Worm (Caenorhabditis elegans): ENCODE measurements around the gene C15H11.1.

C15H11.1 gene

ce11 chrV:14380242-14380641 is 13.4 kb upstream of the C15H11.1 start:
- TF ChIP-seq dve-1 (tag; optimal IDR thresholded peaks at IDR 0.05), result no peak
- TF ChIP-seq ceh-34 (tag; optimal IDR thresholded peaks at IDR 0.05), result no peak

ce11 chrV:14391830-14392229 is 1.8 kb upstream of the C15H11.1 start, which contains the start of gene C15H11.10:
TSS of gene C15H11.10 (plus strand) at chrV:14392130.
- TF ChIP-seq ceh-6 (GFP tag; optimal IDR thresholded peaks at IDR 0.05) (no peak), sox-4 (tag; optimal IDR thresholded peaks at IDR 0.05) (no peak), npax-4 (tag; optimal IDR thresholded peaks at IDR 0.05) (no peak), ceh-24 (tag; optimal IDR thresholded peaks at IDR 0.05) (no peak), ceh-30 (tag; optimal IDR thresholded peaks at IDR 0.05) (no peak)

DNA sequence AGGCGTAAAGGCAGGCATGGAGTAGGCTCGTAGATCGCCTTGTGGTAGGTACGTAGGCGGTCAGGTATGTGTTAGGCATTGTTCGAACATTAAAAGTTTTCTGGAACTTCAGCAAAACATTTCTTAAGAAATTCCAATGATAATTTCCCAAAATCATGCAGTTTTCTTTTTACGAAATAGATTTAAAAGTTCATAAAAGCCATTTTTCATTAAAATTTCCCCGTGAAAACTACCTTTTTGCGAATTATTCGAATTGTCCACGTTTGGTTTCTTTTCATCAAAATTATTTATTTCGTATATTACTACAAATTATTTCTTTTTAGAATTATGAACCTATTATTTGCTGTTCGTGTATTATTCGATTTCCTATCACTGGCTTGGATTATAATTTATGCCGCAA is 1.1 kb downstream of the C15H11.1 start, which contains the start of gene C15H11.13:
Gene C15H11.13, plus strand, starts transcription at position 301 of the 400 bp plus-strand sequence.
- TF ChIP-seq pros-1 (tag; optimal IDR thresholded peaks at IDR 0.05), result no peak
- no peak for TF ChIP-seq nhr-232 (tag; optimal IDR thresholded peaks at IDR 0.05)
- TF ChIP-seq C38D4.7 (GFP tag; optimal IDR thresholded peaks at IDR 0.05), result no peak
- no peak for TF ChIP-seq tbx-2 (tag; optimal IDR thresholded peaks at IDR 0.05)
- TF ChIP-seq pag-3 (tag; optimal IDR thresholded peaks at IDR 0.05; ENCODE audit: borderline replicate concordance), result no peak
- no peak for TF ChIP-seq K02D7.2 (tag; optimal IDR thresholded peaks at IDR 0.05)
- TF ChIP-seq ama-1 (optimal IDR thresholded peaks at IDR 0.05), result no peak
- no peak for TF ChIP-seq ceh-48 (tag; optimal IDR thresholded peaks at IDR 0.05)
- no peak for TF ChIP-seq ets-4 (tag; optimal IDR thresholded peaks at IDR 0.05)
- TF ChIP-seq ceh-14 (tag; optimal IDR thresholded peaks at IDR 0.05), result no peak
- TF ChIP-seq T23F11.4 (GFP tag; optimal IDR thresholded peaks at IDR 0.05), result no peak
- TF ChIP-seq ceh-19 (GFP tag; optimal IDR thresholded peaks at IDR 0.05), result no peak
- no peak for TF ChIP-seq fkh-10 (GFP tag; optimal IDR thresholded peaks at IDR 0.05)
- no peak for TF ChIP-seq dmd-4 (tag; optimal IDR thresholded peaks at IDR 0.05; ENCODE audit: borderline replicate concordance)
- no peak for TF ChIP-seq npax-4 (tag; optimal IDR thresholded peaks at IDR 0.05)
- TF ChIP-seq odd-2 (tag; optimal IDR thresholded peaks at IDR 0.05), result no peak
- TF ChIP-seq syd-9 (tag; optimal IDR thresholded peaks at IDR 0.05), result no peak
- TF ChIP-seq che-1 (tag; optimal IDR thresholded peaks at IDR 0.05), result no peak

DNA sequence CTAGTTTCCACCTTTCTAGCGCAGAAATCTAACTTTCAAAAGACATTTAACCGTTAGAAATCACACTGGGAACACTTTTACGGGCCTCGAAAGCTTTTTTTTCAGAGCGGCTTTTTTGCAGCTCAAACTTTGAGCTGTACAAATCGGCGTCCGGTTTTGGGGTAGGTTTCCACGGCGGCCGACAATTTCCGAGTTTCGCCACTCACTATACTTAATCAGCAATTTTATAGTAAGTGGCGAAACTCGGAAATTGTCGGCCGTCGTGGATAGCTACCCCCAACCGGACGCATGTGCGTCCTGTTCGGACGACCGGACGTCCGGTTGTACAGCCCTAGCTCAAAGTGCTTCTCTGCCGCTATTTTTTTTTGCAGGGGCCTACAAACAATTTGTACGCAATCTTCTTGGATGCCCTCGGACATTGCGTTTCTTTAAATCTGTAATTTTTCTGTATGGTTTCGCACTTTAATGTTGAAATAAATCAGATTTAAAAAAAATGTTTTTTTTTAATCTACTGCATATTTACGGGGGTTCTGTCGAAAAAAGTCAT is 2.6 kb downstream of the C15H11.1 start:
- no peak for TF ChIP-seq lim-6 (tag; optimal IDR thresholded peaks at IDR 0.05)
- no peak for TF ChIP-seq hlh-8 (tag; optimal IDR thresholded peaks at IDR 0.05)
- no peak for TF ChIP-seq ztf-16 (tag; optimal IDR thresholded peaks at IDR 0.05)
- no peak for TF ChIP-seq dve-1 (tag; optimal IDR thresholded peaks at IDR 0.05)
- no peak for TF ChIP-seq ahr-1 (tag; optimal IDR thresholded peaks at IDR 0.05)
- no peak for TF ChIP-seq K02D7.2 (tag; optimal IDR thresholded peaks at IDR 0.05)
- no peak for TF ChIP-seq ceh-22 (tag; optimal IDR thresholded peaks at IDR 0.05)
- no peak for TF ChIP-seq ceh-19 (GFP tag; optimal IDR thresholded peaks at IDR 0.05)
- TF ChIP-seq rnt-1 (tag; optimal IDR thresholded peaks at IDR 0.05), result no peak
- no peak for TF ChIP-seq tbx-7 (tag; optimal IDR thresholded peaks at IDR 0.05)
- TF ChIP-seq ceh-14 (tag; optimal IDR thresholded peaks at IDR 0.05), result no peak
- no peak for TF ChIP-seq zip-5 (tag; optimal IDR thresholded peaks at IDR 0.05)
- TF ChIP-seq ets-4 (tag; optimal IDR thresholded peaks at IDR 0.05), result no peak
- no peak for TF ChIP-seq madf-2 (tag; optimal IDR thresholded peaks at IDR 0.05)
- no peak for TF ChIP-seq hlh-13 (GFP tag; optimal IDR thresholded peaks at IDR 0.05)
- no peak for TF ChIP-seq sdc-2 (tag; optimal IDR thresholded peaks at IDR 0.05)
- no peak for TF ChIP-seq sox-4 (tag; optimal IDR thresholded peaks at IDR 0.05)
- no peak for TF ChIP-seq hlh-6 (tag; optimal IDR thresholded peaks at IDR 0.05)
- no peak for TF ChIP-seq ceh-45 (GFP tag; IDR thresholded peaks at IDR 0.05)
